Worm (Caenorhabditis elegans) whole organism, L4 larva: ENCODE results near the gene Y22D7AL.11.

Source experiments
- F26F4.8 ChIP-seq: fragments of 200-800 bp; sonication (Bioruptor generic); conservative IDR thresholded peaks from 2 replicates; pipeline ENCODE4 v1.3.6; 2022; ENCODE audit warnings: missing genetic modification characterization, missing compliant biosample characterization
- F44E2.7 ChIP-seq: fragments of 200-800 bp; sonication (Bioruptor generic); IDR thresholded peaks from 2 replicates; pipeline ENCODE4 v2.1.2; 2022; ENCODE audit warnings: missing genetic modification characterization, missing compliant biosample characterization
- F49E8.2 ChIP-seq: sonication (generic microtip); optimal IDR thresholded peaks from 2 replicates; lab custom pipeline; 2016; ENCODE audit warnings: missing compliant biosample characterization, mild to moderate bottlenecking, missing genetic modification characterization, borderline replicate concordance
- R02D3.7 ChIP-seq: fragments of 150-350 bp; sonication (generic microtip); optimal IDR thresholded peaks from 3 replicates; lab custom pipeline; 2014; ENCODE audit warnings: missing biosample characterization, missing genetic modification characterization
- T20F7.1 ChIP-seq: fragments of 200-800 bp; sonication (Bioruptor generic); optimal IDR thresholded peaks from 2 replicates; lab custom pipeline; 2018; ENCODE audit warnings: mild to moderate bottlenecking, missing genetic modification characterization, missing compliant biosample characterization
- Y105C5A.15 ChIP-seq: fragments of 200-800 bp; sonication (Bioruptor generic); IDR thresholded peaks from 2 replicates; pipeline ENCODE4 v1.3.6; 2022; ENCODE audit warnings: missing genetic modification characterization, missing compliant biosample characterization
- Y48G9A.11 ChIP-seq: fragments of 200-800 bp; sonication (Bioruptor generic); IDR thresholded peaks from 2 replicates; pipeline ENCODE4 v1.3.6; 2022; ENCODE audit warnings: missing genetic modification reagents, missing genetic modification characterization, missing compliant biosample characterization
- aha-1 ChIP-seq: fragments of 150-350 bp; peaks from one replicate; lab custom pipeline; 2014; ENCODE audit warnings: missing biosample characterization, missing genetic modification characterization
- ama-1 ChIP-seq: fragments of 150-350 bp; optimal IDR thresholded peaks from 2 replicates; lab custom pipeline; 2014; ENCODE audit warnings: inconsistent platforms, mixed read lengths
- attf-4 ChIP-seq: sonication (generic microtip); optimal IDR thresholded peaks from 3 replicates; lab custom pipeline; 2017; ENCODE audit warnings: missing biosample characterization, missing genetic modification characterization
- ceh-20 ChIP-seq: fragments of 200-800 bp; sonication (Bioruptor generic); IDR thresholded peaks from 2 replicates; pipeline ENCODE4 v1.3.6; 2022; ENCODE audit warnings: missing genetic modification reagents, missing genetic modification characterization, missing compliant biosample characterization
- ceh-28 ChIP-seq: fragments of 150-350 bp; optimal IDR thresholded peaks from 2 replicates; lab custom pipeline; 2014; ENCODE audit warnings: missing biosample characterization, missing genetic modification reagents, missing genetic modification characterization
- daf-16 ChIP-seq, 3 experiments: sonication (generic microtip); optimal IDR thresholded peaks; 2 replicates each; lab custom pipeline; 2016 to 2017; ENCODE audit warnings: missing genetic modification characterization in 3 of 3, missing genetic modification reagents in 3 of 3, mild to moderate bottlenecking in 2 of 3, missing compliant biosample characterization in 2 of 3, missing biosample characterization in 1 of 3, moderate library complexity in 1 of 3
- daf-8 ChIP-seq: fragments of 200-800 bp; sonication (Bioruptor generic); IDR thresholded peaks from 2 replicates; pipeline ENCODE4 v1.3.6; 2022; ENCODE audit warnings: missing genetic modification characterization, missing compliant biosample characterization
- dmd-6 ChIP-seq: fragments of 200-800 bp; sonication (Bioruptor generic); IDR thresholded peaks from 2 replicates; pipeline ENCODE4 v1.3.6; 2022; ENCODE audit warnings: missing genetic modification reagents, missing genetic modification characterization, missing compliant biosample characterization
- dmd-9 ChIP-seq: fragments of 200-800 bp; sonication (Bioruptor generic); IDR thresholded peaks from 2 replicates; pipeline ENCODE4 v1.3.6; 2022; ENCODE audit warnings: missing genetic modification reagents, missing genetic modification characterization, missing compliant biosample characterization
- egl-43 ChIP-seq: fragments of 200-800 bp; sonication (Bioruptor generic); IDR thresholded peaks from 2 replicates; pipeline ENCODE4 v1.3.6; 2022; ENCODE audit warnings: missing genetic modification reagents, missing genetic modification characterization, missing compliant biosample characterization
- gei-8 ChIP-seq: fragments of 200-800 bp; sonication (Bioruptor generic); optimal IDR thresholded peaks from 2 replicates; lab custom pipeline; 2018; ENCODE audit warnings: mild to moderate bottlenecking, missing genetic modification characterization, missing compliant biosample characterization
- hlh-11 ChIP-seq: fragments of 200-800 bp; sonication (Bioruptor generic); optimal IDR thresholded peaks from 2 replicates; lab custom pipeline; 2018; ENCODE audit warnings: mild to moderate bottlenecking, missing genetic modification characterization, missing compliant biosample characterization
- hlh-30 ChIP-seq: sonication (generic microtip); optimal IDR thresholded peaks from 2 replicates; lab custom pipeline; 2017; ENCODE audit warnings: antibody characterized with exemption, mild to moderate bottlenecking, missing genetic modification characterization, missing compliant biosample characterization; ENCODE audit not compliant: insufficient read depth
- jun-1 ChIP-seq: fragments of 150-350 bp; optimal IDR thresholded peaks from 2 replicates; lab custom pipeline; 2014; ENCODE audit warnings: missing biosample characterization, missing genetic modification reagents, missing genetic modification characterization
- lin-13 ChIP-seq: fragments of 150-350 bp; optimal IDR thresholded peaks from 2 replicates; lab custom pipeline; 2014; ENCODE audit warnings: missing biosample characterization, missing genetic modification reagents, missing genetic modification characterization
- lin-38 ChIP-seq: fragments of 200-800 bp; sonication (Bioruptor generic); IDR thresholded peaks from 2 replicates; pipeline ENCODE4 v1.3.6; 2022; ENCODE audit warnings: missing genetic modification reagents, missing genetic modification characterization, missing compliant biosample characterization
- lir-3 ChIP-seq: sonication (generic microtip); optimal IDR thresholded peaks from 2 replicates; lab custom pipeline; 2016; ENCODE audit warnings: mild to moderate bottlenecking, missing genetic modification characterization, missing compliant biosample characterization
- lsy-2 ChIP-seq, 2 experiments: fragments of 150-350 bp in 1 of 2; sonication (generic microtip) in 1 of 2; optimal IDR thresholded peaks; 2 replicates each; lab custom pipeline; 2014 to 2017; ENCODE audit warnings: missing biosample characterization in 2 of 2, missing genetic modification characterization in 2 of 2
- madf-5 ChIP-seq, 2 experiments: fragments of 200-800 bp; sonication (Bioruptor generic); IDR thresholded peaks; 2 replicates each; pipeline ENCODE4 v1.3.6; 2022; ENCODE audit warnings: missing compliant biosample characterization in 2 of 2, missing genetic modification characterization in 2 of 2
- mdt-29 ChIP-seq: fragments of 200-800 bp; sonication (Bioruptor generic); IDR thresholded peaks from 2 replicates; pipeline ENCODE4 v1.3.6; 2022; ENCODE audit warnings: missing genetic modification reagents, missing genetic modification characterization, missing compliant biosample characterization
- mep-1 ChIP-seq: fragments of 150-350 bp; sonication (generic microtip); optimal IDR thresholded peaks from 3 replicates; lab custom pipeline; 2014; ENCODE audit warnings: missing biosample characterization, missing genetic modification characterization
- mes-2 ChIP-seq: sonication (generic microtip); optimal IDR thresholded peaks from 2 replicates; lab custom pipeline; 2016; ENCODE audit warnings: missing genotype, mild to moderate bottlenecking, missing genetic modification characterization, missing compliant biosample characterization; ENCODE audit not compliant: poor library complexity, severe bottlenecking
- mxl-2 ChIP-seq: fragments of 200-800 bp; sonication (Bioruptor generic); conservative IDR thresholded peaks from 2 replicates; pipeline ENCODE4 v1.3.6; 2022; ENCODE audit warnings: missing genetic modification reagents, missing genetic modification characterization, missing compliant biosample characterization
- nhr-25 ChIP-seq: sonication (generic microtip); optimal IDR thresholded peaks from 2 replicates; lab custom pipeline; 2017; ENCODE audit warnings: missing genetic modification characterization, mild to moderate bottlenecking, missing compliant biosample characterization, antibody characterized with exemption, moderate library complexity, borderline replicate concordance; ENCODE audit not compliant: insufficient read depth
- nhr-28 ChIP-seq: fragments of 150-350 bp; optimal IDR thresholded peaks from 2 replicates; lab custom pipeline; 2014; ENCODE audit warnings: missing biosample characterization, missing genetic modification characterization
- nhr-41 ChIP-seq: fragments of 200-800 bp; sonication (Bioruptor generic); IDR thresholded peaks from 2 replicates; pipeline ENCODE4 v1.3.6; 2022; ENCODE audit warnings: missing genetic modification reagents, missing genetic modification characterization, missing compliant biosample characterization
- nhr-48 ChIP-seq: sonication (generic microtip); optimal IDR thresholded peaks from 2 replicates; lab custom pipeline; 2016; ENCODE audit warnings: mild to moderate bottlenecking, missing genetic modification characterization, missing compliant biosample characterization
- nhr-6 ChIP-seq: fragments of 150-350 bp; optimal IDR thresholded peaks from 2 replicates; lab custom pipeline; 2014; ENCODE audit warnings: missing biosample characterization, missing genetic modification characterization
- nhr-77 ChIP-seq: fragments of 150-350 bp; optimal IDR thresholded peaks from 2 replicates; lab custom pipeline; 2014; ENCODE audit warnings: missing biosample characterization, missing genetic modification characterization
- pha-4 ChIP-seq, 2 experiments: fragments of 150-350 bp in 1 of 2; fragments of 200-800 bp in 1 of 2; sonication (Bioruptor generic) in 1 of 2; IDR thresholded peaks in 1 of 2; optimal IDR thresholded peaks in 1 of 2; 2 replicates each; pipeline versions ENCODE4 v1.3.6 to Lab custom; 2014 to 2022; ENCODE audit warnings: missing genetic modification characterization in 2 of 2, missing genetic modification reagents in 2 of 2, missing biosample characterization in 1 of 2, missing compliant biosample characterization in 1 of 2
- rbr-2 ChIP-seq: sonication (generic microtip); optimal IDR thresholded peaks from 2 replicates; lab custom pipeline; 2016; ENCODE audit warnings: missing genotype, missing genetic modification characterization, missing compliant biosample characterization
- saeg-2 ChIP-seq: fragments of 200-800 bp; sonication (Bioruptor generic); IDR thresholded peaks from 2 replicates; pipeline ENCODE4 v1.3.6; 2022; ENCODE audit warnings: missing genetic modification reagents, missing genetic modification characterization, missing compliant biosample characterization
- set-16 ChIP-seq: fragments of 200-800 bp; sonication (Bioruptor generic); IDR thresholded peaks from 2 replicates; pipeline ENCODE4 v1.3.6; 2022; ENCODE audit warnings: missing genetic modification reagents, missing genetic modification characterization, missing compliant biosample characterization
- skn-1 ChIP-seq: fragments of 150-350 bp; optimal IDR thresholded peaks from 2 replicates; lab custom pipeline; 2014; ENCODE audit warnings: missing biosample characterization, missing genetic modification characterization
- snpc-1.2 ChIP-seq: fragments of 200-800 bp; sonication (Bioruptor generic); IDR thresholded peaks from 2 replicates; pipeline ENCODE4 v1.3.6; 2022; ENCODE audit warnings: missing genetic modification reagents, missing genetic modification characterization, missing compliant biosample characterization
- snpc-4 ChIP-seq: fragments of 150-350 bp; optimal IDR thresholded peaks from 2 replicates; lab custom pipeline; 2014; ENCODE audit warnings: missing biosample characterization, missing genetic modification characterization
- tra-1 ChIP-seq: fragments of 200-800 bp; sonication (Bioruptor generic); IDR thresholded peaks from 2 replicates; pipeline ENCODE4 v1.3.6; 2022; ENCODE audit warnings: missing genetic modification reagents, missing genetic modification characterization, missing compliant biosample characterization
- unc-39 ChIP-seq: sonication (generic microtip); optimal IDR thresholded peaks from 2 replicates; lab custom pipeline; 2017; ENCODE audit warnings: missing biosample characterization, missing genetic modification characterization
- vab-7 ChIP-seq: fragments of 200-800 bp; sonication (Bioruptor generic); IDR thresholded peaks from 2 replicates; pipeline ENCODE4 v1.3.6; 2022; ENCODE audit warnings: missing genetic modification reagents, missing genetic modification characterization, missing compliant biosample characterization
- zag-1 ChIP-seq: fragments of 150-350 bp; optimal IDR thresholded peaks from 2 replicates; lab custom pipeline; 2014; ENCODE audit warnings: missing biosample characterization, missing genetic modification characterization
- zfp-3 ChIP-seq: fragments of 200-800 bp; sonication (Bioruptor generic); conservative IDR thresholded peaks from 2 replicates; pipeline ENCODE4 v1.3.6; 2022; ENCODE audit warnings: missing genetic modification reagents, missing genetic modification characterization, missing compliant biosample characterization
- zip-11 ChIP-seq: fragments of 200-800 bp; sonication (Bioruptor generic); IDR thresholded peaks from 2 replicates; pipeline ENCODE4 v1.3.6; 2022; ENCODE audit warnings: missing genetic modification characterization, missing compliant biosample characterization
- ztf-7 ChIP-seq: fragments of 150-350 bp; optimal IDR thresholded peaks from 2 replicates; lab custom pipeline; 2014; ENCODE audit warnings: missing biosample characterization, missing genetic modification characterization

Y22D7AL.11 gene

ce11 chrIII:1603776-1604175 lies 30.4 kb downstream of the Y22D7AL.11 start (continued):
- no peak for TF ChIP-seq lsy-2 (tag; optimal IDR thresholded peaks at IDR 0.05; lab: Kevin White, UChicago)
- TF ChIP-seq dmd-9 (GFP tag; lab: Robert Waterston, UW) = no peak
- TF ChIP-seq nhr-25 = no peak
- no peak for TF ChIP-seq gei-8 (GFP tag; lab: Kevin White, UChicago)
- peak in 1 of 2 experiments; percentile 69; a peak in 1 of 4 replicates for TF ChIP-seq madf-5 (GFP tag; IDR thresholded peaks at IDR 0.05; lab: Robert Waterston, UW)
- TF ChIP-seq jun-1 (tag; lab: Kevin White, UChicago) = no peak
- TF ChIP-seq tra-1 = no peak
- TF ChIP-seq attf-4 (tag; lab: Kevin White, UChicago) = no peak
- no peak for TF ChIP-seq ama-1
- TF ChIP-seq pha-4 (GFP tag; IDR thresholded peaks at IDR 0.05; lab: Robert Waterston, UW) = 0 out of 2 replicates have a peak, but pooled peaks have one; percentile 52
- no peak for TF ChIP-seq pha-4 (tag; optimal IDR thresholded peaks at IDR 0.05; lab: Kevin White, UChicago)
- TF ChIP-seq lin-13 (GFP tag; lab: Kevin White, UChicago) = peak; percentile 56
- TF ChIP-seq mdt-29 (GFP tag; lab: Robert Waterston, UW) = no peak
- TF ChIP-seq zip-11 (GFP tag; lab: Robert Waterston, UW) = no peak
- no peak for TF ChIP-seq zfp-3 (GFP tag; lab: Robert Waterston, UW)
- peak; percentile 62 for TF ChIP-seq lin-38
- no peak for TF ChIP-seq rbr-2
- TF ChIP-seq lir-3 (tag; lab: Kevin White, UChicago) = no peak
- 0 out of 2 replicates have a peak, but pooled peaks have one; percentile 28 for TF ChIP-seq egl-43 (GFP tag; lab: Robert Waterston, UW)
- TF ChIP-seq F44E2.7 (GFP tag; lab: Robert Waterston, UW) = 0 out of 2 replicates have a peak, but pooled peaks have one; percentile 72
- TF ChIP-seq mep-1 (tag; lab: Kevin White, UChicago) = no peak
- TF ChIP-seq ceh-28 = no peak
- no peak for TF ChIP-seq R02D3.7 (tag; lab: Kevin White, UChicago)
- no peak for TF ChIP-seq nhr-6 (tag; lab: Kevin White, UChicago)
- no peak for TF ChIP-seq snpc-4 (tag; lab: Kevin White, UChicago)
- peak; percentile 41; the same call in 1 of the 2 replicates for TF ChIP-seq vab-7 (GFP tag; lab: Robert Waterston, UW)
- TF ChIP-seq Y105C5A.15 (GFP tag; lab: Robert Waterston, UW) = 0 out of 2 replicates have a peak, but pooled peaks have one; percentile 52
- TF ChIP-seq mes-2 (tag; lab: Kevin White, UChicago) = peak; percentile 54

DNA sequence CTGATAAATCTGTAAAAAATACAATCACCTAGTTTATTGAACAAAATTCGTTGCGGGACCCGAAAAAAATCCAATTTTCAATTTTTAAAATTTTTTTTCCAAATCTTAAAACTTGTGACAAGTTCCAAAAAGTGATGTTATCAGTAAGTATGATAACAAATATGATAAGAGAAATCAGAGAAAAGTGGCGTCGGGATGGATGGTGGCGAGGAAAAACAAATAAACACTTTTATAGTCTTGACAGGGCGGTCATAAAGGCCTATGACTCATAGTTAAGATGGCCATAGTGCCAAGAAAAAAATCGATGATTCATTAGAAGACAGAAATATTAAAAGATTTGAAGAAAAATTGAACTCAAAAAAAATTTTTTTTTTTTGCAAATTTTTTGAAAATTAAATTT lies 31.5 kb downstream of the Y22D7AL.11 start:
- TF ChIP-seq ztf-7 = no peak
- TF ChIP-seq nhr-28 (tag; lab: Kevin White, UChicago) = peak; percentile 83
- peak; percentile 50 for TF ChIP-seq hlh-30 (tag; lab: Kevin White, UChicago)
- peak; percentile 38 for TF ChIP-seq nhr-77
- no peak for TF ChIP-seq zag-1 (tag; lab: Kevin White, UChicago)
- TF ChIP-seq aha-1 = no peak
- TF ChIP-seq ceh-20 (GFP tag; lab: Robert Waterston, UW) = no peak
- no peak for TF ChIP-seq F26F4.8
- no peak for TF ChIP-seq snpc-4 (tag; lab: Kevin White, UChicago)
- TF ChIP-seq pha-4 (GFP tag; IDR thresholded peaks at IDR 0.05; lab: Robert Waterston, UW) = no peak
- TF ChIP-seq pha-4 (tag; optimal IDR thresholded peaks at IDR 0.05; lab: Kevin White, UChicago) = peak; percentile 20
- TF ChIP-seq T20F7.1 (GFP tag; lab: Kevin White, UChicago) = peak; percentile 9
- no peak for TF ChIP-seq daf-16 (GFP tag; optimal IDR thresholded peaks at IDR 0.05; lab: Kevin White, UChicago)
- peak; percentile 93 for TF ChIP-seq daf-16 (tag; optimal IDR thresholded peaks at IDR 0.05; lab: Kevin White, UChicago)
- TF ChIP-seq skn-1 = no peak
- TF ChIP-seq snpc-1.2 (GFP tag; lab: Robert Waterston, UW) = no peak
- TF ChIP-seq set-16 (GFP tag; lab: Robert Waterston, UW) = no peak
- no peak for TF ChIP-seq Y48G9A.11 (GFP tag; lab: Robert Waterston, UW)
- no peak for TF ChIP-seq unc-39 (tag; lab: Kevin White, UChicago)
- no peak for TF ChIP-seq nhr-48 (tag; lab: Kevin White, UChicago)
- TF ChIP-seq F49E8.2 (tag; lab: Kevin White, UChicago) = no peak
- no peak for TF ChIP-seq daf-8 (GFP tag; lab: Robert Waterston, UW)
- TF ChIP-seq mxl-2 (GFP tag; lab: Robert Waterston, UW) = no peak
- TF ChIP-seq R02D3.7 (tag; lab: Kevin White, UChicago) = no peak
- TF ChIP-seq dmd-6 (GFP tag; lab: Robert Waterston, UW) = peak; percentile 47
- peak; percentile 37 for TF ChIP-seq hlh-11
- no peak for TF ChIP-seq saeg-2 (GFP tag; lab: Robert Waterston, UW)
- TF ChIP-seq nhr-41 = no peak
